Fruit fly (Drosophila melanogaster): Measurements from ENCODE around the gene CG33642.

The CG33642 gene

DNA sequence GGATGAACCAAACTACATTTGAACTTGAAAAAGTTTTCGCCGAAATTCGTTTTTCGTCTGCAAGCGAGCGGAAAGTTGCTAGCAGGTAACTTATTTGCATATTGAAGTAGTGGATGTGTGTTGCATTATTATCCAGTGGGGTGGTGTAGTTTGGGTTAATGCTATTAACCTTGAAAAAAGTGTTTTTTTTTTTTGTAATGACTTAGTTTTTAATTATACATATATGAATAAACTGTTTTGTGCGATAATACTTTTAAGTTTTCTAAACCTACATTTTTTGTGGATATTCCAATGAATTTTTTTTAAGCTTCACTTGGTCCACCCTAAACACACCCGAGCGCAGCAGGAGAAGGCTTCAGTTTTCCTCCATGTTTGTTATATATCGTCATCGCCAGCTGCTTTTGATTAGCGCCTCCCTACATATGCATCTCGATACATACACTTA, 41.2 kb downstream of the CG33642 start (continued):
- peak; percentile 40; the same call in 1 of the 2 replicates for TF ChIP-seq Xrp1 (GFP tag; IDR thresholded peaks at IDR 0.05)
- peak; percentile 37 for TF ChIP-seq tio (GFP tag; optimal IDR thresholded peaks at IDR 0.05)
- TF ChIP-seq CG11695 (GFP tag; IDR thresholded peaks at IDR 0.05): 0 out of 3 replicates have a peak, but pooled peaks have one; percentile 25

DNA sequence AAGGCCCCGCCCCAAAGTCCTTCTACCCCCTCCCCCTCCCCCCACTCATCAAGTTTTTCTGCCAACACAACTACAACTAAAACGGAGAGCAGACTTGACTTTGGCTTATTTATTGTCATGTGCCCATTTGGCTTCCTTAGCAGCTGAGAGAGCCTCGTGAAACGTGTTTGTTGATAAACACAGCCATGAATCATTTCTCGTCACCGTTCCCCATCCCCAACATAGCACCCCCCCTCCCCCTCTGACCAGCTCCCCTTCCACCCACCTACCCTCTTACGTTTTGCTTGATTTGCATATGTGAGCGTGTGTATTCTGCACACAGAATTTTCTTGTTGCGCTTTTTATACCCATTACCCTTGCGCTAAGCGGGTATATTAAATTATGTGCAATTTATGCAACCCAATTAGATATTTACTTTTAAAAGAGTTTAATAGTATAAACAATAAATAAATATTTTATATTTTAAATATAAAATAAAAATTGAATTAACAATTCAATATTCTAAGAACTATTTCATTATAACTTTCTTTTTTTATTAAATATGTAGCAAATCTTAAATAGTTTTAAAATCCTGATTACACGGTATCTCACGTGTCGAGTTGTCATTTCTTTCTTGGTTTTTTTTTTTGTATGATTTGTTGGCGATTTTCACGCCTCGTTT, 42.1 kb downstream of the CG33642 start:
- TF ChIP-seq cad (GFP tag; optimal IDR thresholded peaks at IDR 0.05) (no peak), CG2875 (GFP tag; optimal IDR thresholded peaks at IDR 0.05) (no peak), CG9876 (GFP tag; optimal IDR thresholded peaks at IDR 0.05) (no peak), pros (GFP tag; optimal IDR thresholded peaks at IDR 0.05) (no peak), CG13424 (tag; optimal IDR thresholded peaks at IDR 0.05) (no peak), CG32532 (GFP tag; IDR thresholded peaks at IDR 0.05) (no peak), dysf (GFP tag; IDR thresholded peaks at IDR 0.05) (no peak), D (optimal IDR thresholded peaks at IDR 0.05) (no peak), D (GFP tag; optimal IDR thresholded peaks at IDR 0.05) (no peak), unpg (GFP tag; optimal IDR thresholded peaks at IDR 0.05) (peak; percentile 3), Nf-YC (tag; optimal IDR thresholded peaks at IDR 0.05) (no peak), CG11696 (GFP tag; IDR thresholded peaks at IDR 0.05) (no peak), Med (GFP tag) (no peak), grau (tag; optimal IDR thresholded peaks at IDR 0.05) (no peak), NC2α (GFP tag; optimal IDR thresholded peaks at IDR 0.05) (no peak), sr (GFP tag; IDR thresholded peaks at IDR 0.05) (no peak), CG32767 (GFP tag; IDR thresholded peaks at IDR 0.05) (no peak), C15 (GFP tag; IDR thresholded peaks at IDR 0.05) (no peak), vvl (GFP tag; IDR thresholded peaks at IDR 0.05) (peak; percentile 47), dati (GFP tag; IDR thresholded peaks at IDR 0.05) (no peak), disco-r (GFP tag; optimal IDR thresholded peaks at IDR 0.05) (no peak), slp2 (GFP tag; optimal IDR thresholded peaks at IDR 0.05) (no peak), Drgx (GFP tag; IDR thresholded peaks at IDR 0.05) (peak; percentile 54; the same call in 1 of the 2 replicates), vnd (GFP tag; IDR thresholded peaks at IDR 0.05; ENCODE audit: partially characterized antibody) (no peak), tna (GFP tag; IDR thresholded peaks at IDR 0.05; ENCODE audit: partially characterized antibody) (no peak), Hey (tag; optimal IDR thresholded peaks at IDR 0.05) (no peak), CG9797 (GFP tag; optimal IDR thresholded peaks at IDR 0.05) (no peak), CG11093 (GFP tag; IDR thresholded peaks at IDR 0.05) (no peak), Eip74EF (GFP tag; optimal IDR thresholded peaks at IDR 0.05) (no peak), CG9727 (GFP tag; optimal IDR thresholded peaks at IDR 0.05) (peak; percentile 38), insv (GFP tag; optimal IDR thresholded peaks at IDR 0.05) (no peak), B-H2 (GFP tag; optimal IDR thresholded peaks at IDR 0.05) (no peak), CG18262 (tag; optimal IDR thresholded peaks at IDR 0.05) (peak; percentile 46), CG10979 (tag; optimal IDR thresholded peaks at IDR 0.05) (peak; percentile 15), CG1602 (GFP tag; optimal IDR thresholded peaks at IDR 0.05) (no peak), Hr3 (GFP tag; optimal IDR thresholded peaks at IDR 0.05) (no peak), CG5180 (GFP tag; optimal IDR thresholded peaks at IDR 0.05) (no peak), Neu2 (GFP tag; optimal IDR thresholded peaks at IDR 0.05; ENCODE audit: borderline replicate concordance) (no peak), Xbp1 (GFP tag; optimal IDR thresholded peaks at IDR 0.05) (peak; percentile 12), Gsc (GFP tag; IDR thresholded peaks at IDR 0.05) (no peak), maf-S (GFP tag; optimal IDR thresholded peaks at IDR 0.05) (no peak), Hand (GFP tag; optimal IDR thresholded peaks at IDR 0.05) (no peak), ranshi (GFP tag; IDR thresholded peaks at IDR 0.05) (no peak), pb (GFP tag; optimal IDR thresholded peaks at IDR 0.05) (no peak), CG13894 (tag; optimal IDR thresholded peaks at IDR 0.05) (no peak), CG1529 (GFP tag; optimal IDR thresholded peaks at IDR 0.05) (no peak)

Measured in whole organism, embryonic.